Worm (Caenorhabditis elegans) whole organism, L4 larva: ENCODE data around the gene C47A4.1.

Experiments used
- F37D6.2 ChIP-seq: sonication (generic microtip); optimal IDR thresholded peaks from 2 replicates; lab custom pipeline; 2016; ENCODE audit warnings: mild to moderate bottlenecking, missing genetic modification characterization, missing compliant biosample characterization
- Y75B8A.6 ChIP-seq: fragments of 200-800 bp; sonication (Bioruptor generic); IDR thresholded peaks from 2 replicates; pipeline ENCODE4 v1.3.6; 2022; ENCODE audit warnings: missing genetic modification reagents, missing genetic modification characterization, missing compliant biosample characterization
- arid-1 ChIP-seq: fragments of 200-800 bp; sonication (Bioruptor generic); conservative IDR thresholded peaks from 2 replicates; pipeline ENCODE4 v1.3.6; 2022; ENCODE audit warnings: missing genetic modification reagents, missing genetic modification characterization, missing compliant biosample characterization
- duxl-1 ChIP-seq: sonication (generic microtip); optimal IDR thresholded peaks from 2 replicates; lab custom pipeline; 2016; ENCODE audit warnings: mild to moderate bottlenecking, missing genetic modification characterization, moderate library complexity, missing compliant biosample characterization; ENCODE audit not compliant: poor library complexity
- dve-1 ChIP-seq: sonication (generic microtip); optimal IDR thresholded peaks from 2 replicates; lab custom pipeline; 2017; ENCODE audit warnings: antibody characterized with exemption, mild to moderate bottlenecking, missing genetic modification characterization, missing compliant biosample characterization; ENCODE audit not compliant: insufficient read depth
- egl-27 ChIP-seq: sonication (generic microtip); optimal IDR thresholded peaks from 3 replicates; lab custom pipeline; 2017; ENCODE audit warnings: missing biosample characterization, missing genetic modification reagents, missing genetic modification characterization
- jun-1 ChIP-seq: fragments of 150-350 bp; optimal IDR thresholded peaks from 2 replicates; lab custom pipeline; 2014; ENCODE audit warnings: missing biosample characterization, missing genetic modification reagents, missing genetic modification characterization
- lin-39 ChIP-seq: fragments of 150-350 bp; optimal IDR thresholded peaks from 2 replicates; lab custom pipeline; 2014; ENCODE audit warnings: missing biosample characterization, missing genetic modification reagents, missing genetic modification characterization
- mxl-3 ChIP-seq: fragments of 200-800 bp; sonication (Bioruptor generic); optimal IDR thresholded peaks from 2 replicates; lab custom pipeline; 2018; ENCODE audit warnings: mild to moderate bottlenecking, missing genetic modification characterization, missing compliant biosample characterization
- nhr-10 ChIP-seq: fragments of 150-350 bp; optimal IDR thresholded peaks from 2 replicates; lab custom pipeline; 2014; ENCODE audit warnings: missing biosample characterization, missing genetic modification characterization
- nhr-25 ChIP-seq: sonication (generic microtip); optimal IDR thresholded peaks from 2 replicates; lab custom pipeline; 2017; ENCODE audit warnings: missing genetic modification characterization, mild to moderate bottlenecking, missing compliant biosample characterization, antibody characterized with exemption, moderate library complexity, borderline replicate concordance; ENCODE audit not compliant: insufficient read depth
- rbr-2 ChIP-seq: sonication (generic microtip); optimal IDR thresholded peaks from 2 replicates; lab custom pipeline; 2016; ENCODE audit warnings: missing genotype, missing genetic modification characterization, missing compliant biosample characterization
- snpc-1.2 ChIP-seq: fragments of 200-800 bp; sonication (Bioruptor generic); IDR thresholded peaks from 2 replicates; pipeline ENCODE4 v1.3.6; 2022; ENCODE audit warnings: missing genetic modification reagents, missing genetic modification characterization, missing compliant biosample characterization
- spr-1 ChIP-seq: sonication (generic microtip); optimal IDR thresholded peaks from 2 replicates; lab custom pipeline; 2016; ENCODE audit warnings: mild to moderate bottlenecking, missing genetic modification characterization, missing compliant biosample characterization
- spr-3 ChIP-seq: fragments of 200-800 bp; sonication (Bioruptor generic); optimal IDR thresholded peaks from 2 replicates; lab custom pipeline; 2018; ENCODE audit warnings: mild to moderate bottlenecking, missing genetic modification characterization, missing compliant biosample characterization
- unc-62 ChIP-seq, 3 experiments: fragments of 150-350 bp in 1 of 3; sonication (generic microtip); optimal IDR thresholded peaks in 2 of 3; peaks in 1 of 3; 1 replicate in 1 of 3; 2 replicates in 2 of 3; lab custom pipeline; 2014 to 2017; ENCODE audit warnings: missing biosample characterization in 3 of 3, missing genetic modification characterization in 3 of 3, missing genetic modification reagents in 3 of 3, missing genotype in 1 of 3
- vab-7 ChIP-seq: fragments of 200-800 bp; sonication (Bioruptor generic); IDR thresholded peaks from 2 replicates; pipeline ENCODE4 v1.3.6; 2022; ENCODE audit warnings: missing genetic modification reagents, missing genetic modification characterization, missing compliant biosample characterization
- zip-2 ChIP-seq: fragments of 150-350 bp; optimal IDR thresholded peaks from 2 replicates; lab custom pipeline; 2014; ENCODE audit warnings: missing biosample characterization, missing genetic modification characterization
- ztf-7 ChIP-seq: fragments of 150-350 bp; optimal IDR thresholded peaks from 2 replicates; lab custom pipeline; 2014; ENCODE audit warnings: missing biosample characterization, missing genetic modification characterization

Gene C47A4.1

DNA sequence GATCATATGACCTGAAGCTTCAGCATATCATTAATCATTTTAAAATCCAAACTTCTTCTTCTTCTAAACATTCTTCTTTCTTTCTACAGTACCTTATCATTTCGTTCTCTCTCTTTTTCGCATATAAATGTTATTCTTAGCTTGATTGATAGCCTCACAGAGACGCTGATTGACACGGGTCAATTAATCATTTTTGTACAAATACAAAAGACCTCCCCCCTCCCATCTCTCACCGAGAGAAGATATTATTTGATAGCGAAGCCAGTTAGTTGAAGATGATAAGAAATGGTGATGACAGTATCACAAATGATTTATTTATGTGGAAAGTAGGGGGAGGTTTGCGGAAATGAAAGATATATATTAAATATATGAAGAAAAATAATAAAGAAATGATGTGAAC, 33.4 kb downstream of the C47A4.1 start (continued):
- TF ChIP-seq mxl-3 (GFP tag; lab: Kevin White, UChicago) = no peak
- TF ChIP-seq spr-3 = no peak
- no peak for TF ChIP-seq vab-7 (GFP tag; lab: Robert Waterston, UW)
- TF ChIP-seq, all 104 proteins: peak for 7

DNA sequence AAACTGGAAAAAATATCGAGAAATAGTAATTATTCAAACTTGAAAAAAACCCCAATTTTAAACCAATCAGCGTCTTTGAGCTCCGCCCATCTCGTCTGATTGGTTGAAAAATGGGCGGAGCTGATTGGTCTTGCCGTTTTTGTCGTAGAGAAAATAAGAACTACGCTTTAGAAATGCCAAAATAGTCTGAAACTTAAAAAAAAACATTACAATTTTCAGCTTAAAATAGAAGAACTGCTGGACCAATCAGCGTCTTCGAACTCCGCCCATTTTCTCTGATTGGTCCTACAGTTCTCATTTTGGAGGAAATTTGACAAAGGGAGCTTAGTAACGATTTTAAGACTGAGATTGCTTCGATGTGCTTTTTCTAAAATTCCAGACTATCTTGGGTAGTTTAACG, 36.7 kb downstream of the C47A4.1 start:
- TF ChIP-seq nhr-25 (tag; lab: Kevin White, UChicago) (no peak), egl-27 (tag; lab: Kevin White, UChicago) (no peak), Y75B8A.6 (GFP tag; lab: Robert Waterston, UW) (no peak), vab-7 (GFP tag; lab: Robert Waterston, UW) (no peak), spr-1 (no peak), F37D6.2 (tag; lab: Kevin White, UChicago) (no peak), jun-1 (tag; lab: Kevin White, UChicago) (no peak), lin-39 (tag; lab: Kevin White, UChicago) (no peak), zip-2 (tag; lab: Kevin White, UChicago) (no peak), unc-62 (GFP tag; optimal IDR thresholded peaks at IDR 0.05 in 1 of 2; lab: Kevin White, UChicago) (no peak), unc-62 (tag; optimal IDR thresholded peaks at IDR 0.05; lab: Kevin White, UChicago) (no peak), duxl-1 (tag; lab: Kevin White, UChicago) (no peak)
- TF ChIP-seq, all 104 proteins: peak for 0

DNA sequence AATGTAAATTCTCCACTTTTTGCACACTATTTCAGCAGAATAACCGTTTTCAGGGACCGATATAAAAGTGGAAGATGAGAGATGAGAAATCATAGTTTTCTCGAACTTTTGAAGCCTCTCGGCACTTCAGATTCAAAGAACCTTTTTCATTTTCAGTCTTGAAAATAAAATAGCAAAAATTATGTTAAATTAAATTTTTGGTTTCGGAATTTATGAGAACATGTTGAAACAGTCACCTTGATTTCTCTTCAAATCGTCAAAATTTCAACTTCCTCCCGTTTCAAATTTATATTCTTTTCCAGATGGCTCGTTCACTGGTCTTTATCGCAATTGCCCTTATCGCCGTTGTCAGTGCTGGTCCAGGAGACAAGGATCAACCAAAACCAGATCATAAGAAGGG, 37.5 kb downstream of the C47A4.1 start, which contains the start of gene srlf-26:
Gene srlf-26, plus strand, starts transcription at position 301 of the 400 bp plus-strand sequence.
- TF ChIP-seq ztf-7 (no peak), unc-62 (GFP tag; optimal IDR thresholded peaks at IDR 0.05 in 1 of 2; lab: Kevin White, UChicago) (peak in 1 of 2 experiments; percentile 23), unc-62 (tag; optimal IDR thresholded peaks at IDR 0.05; lab: Kevin White, UChicago) (no peak), dve-1 (tag; lab: Kevin White, UChicago) (no peak)
- TF ChIP-seq, all 104 proteins: peak for 1

DNA sequence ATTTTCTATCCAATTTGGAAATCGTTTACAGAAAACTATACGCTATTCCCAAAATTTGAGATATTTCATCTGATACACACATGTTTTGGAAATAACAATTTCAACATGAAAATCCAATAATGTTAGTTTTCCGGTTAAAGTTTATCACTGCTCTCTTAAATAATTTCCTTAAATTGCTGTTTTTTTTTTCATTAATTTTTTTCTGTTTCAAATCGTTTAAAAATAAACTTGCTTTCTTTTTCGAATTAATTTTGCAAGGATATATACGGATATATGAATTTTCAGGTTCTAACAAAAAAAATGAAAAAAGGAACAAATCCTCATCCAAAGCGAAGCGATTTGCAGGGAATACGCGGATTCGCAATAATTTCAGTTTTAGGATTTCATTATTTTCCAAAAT, 42.7 kb downstream of the C47A4.1 start, which contains the start of gene oac-48:
Gene oac-48, plus strand, starts transcription at position 301 of the 400 bp plus-strand sequence.
- no peak for TF ChIP-seq nhr-10 (tag; lab: Kevin White, UChicago)
- TF ChIP-seq unc-62 (GFP tag; optimal IDR thresholded peaks at IDR 0.05 in 1 of 2; lab: Kevin White, UChicago) = peak in 1 of 2 experiments; percentile 38
- TF ChIP-seq unc-62 (tag; optimal IDR thresholded peaks at IDR 0.05; lab: Kevin White, UChicago) = no peak

DNA sequence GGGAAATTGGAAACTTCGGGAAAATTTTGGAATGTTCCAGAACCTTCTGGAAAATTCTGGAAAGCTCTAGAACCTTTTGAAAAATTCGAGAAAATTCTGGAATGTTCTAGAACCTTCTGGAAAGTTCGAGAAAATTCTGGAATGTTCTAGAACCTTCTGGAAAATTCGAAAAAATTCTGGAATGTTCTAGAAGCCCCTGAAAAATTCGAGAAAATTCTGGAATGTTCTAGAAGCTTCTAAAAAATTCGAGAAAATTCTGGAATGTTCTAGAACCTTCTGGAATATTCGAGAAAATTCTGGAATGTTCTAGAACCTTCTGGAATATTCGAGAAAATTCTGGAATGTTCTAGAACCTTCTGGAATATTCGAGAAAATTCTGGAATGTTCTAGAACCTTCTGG, 48.2 kb downstream of the C47A4.1 start:
- TF ChIP-seq arid-1 (GFP tag; lab: Robert Waterston, UW) (0 out of 2 replicates have a peak, but pooled peaks have one; percentile 45), snpc-1.2 (GFP tag; lab: Robert Waterston, UW) (peak; percentile 77)

DNA sequence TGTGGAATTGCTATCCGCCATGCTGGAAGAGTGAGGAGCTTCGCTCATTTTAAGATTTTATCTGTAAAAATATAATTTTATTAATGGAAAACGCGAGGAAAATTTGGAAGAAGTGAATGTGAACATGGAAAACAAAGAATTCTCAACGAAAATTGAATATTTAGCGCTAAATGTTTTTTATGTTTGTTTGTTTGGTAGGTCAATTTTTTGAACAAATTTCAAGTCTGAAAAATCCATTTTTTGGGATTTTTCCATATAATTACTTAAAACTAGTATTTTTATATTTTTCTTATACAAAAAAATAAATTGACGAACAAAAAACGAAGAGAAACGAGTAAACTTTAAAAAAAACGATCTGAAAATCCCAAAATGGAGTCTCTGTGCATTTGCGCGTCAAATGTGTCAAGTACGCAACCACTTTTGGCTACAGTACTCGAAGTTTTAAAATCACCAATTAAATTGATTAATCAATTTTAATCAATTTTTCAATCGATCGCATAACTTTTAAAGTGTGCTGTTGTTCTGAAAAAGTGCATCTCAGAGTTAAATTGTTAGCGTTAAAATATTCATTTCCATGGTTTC, 49.2 kb downstream of the C47A4.1 start, which contains the start of gene fbxa-215:
Gene fbxa-215, minus strand, starts transcription at position 61 of the 582 bp plus-strand sequence.
- TF ChIP-seq rbr-2 (tag; lab: Kevin White, UChicago) (no peak), snpc-1.2 (GFP tag; lab: Robert Waterston, UW) (peak; percentile 70; the same call in 1 of the 2 replicates)
